Fruit fly (Drosophila melanogaster) whole organism, pupa: Measurements from ENCODE around the gene CG12974.
A peak's percentile ranks its signal among the peaks of the same experiment; 100 is the strongest.

ENCODE experiments used
- CG10348 ChIP-seq: fragments of 200-800 bp; sonication (Bioruptor generic); IDR thresholded peaks from 2 replicates; pipeline ENCODE4 v1.3.6; 2022; ENCODE audit warnings: missing biosample characterization, missing genetic modification characterization
- CG15710 ChIP-seq: fragments of 200-800 bp; sonication (Bioruptor generic); optimal IDR thresholded peaks from 2 replicates; lab custom pipeline; 2018; ENCODE audit warnings: missing biosample characterization, mild to moderate bottlenecking, missing genetic modification characterization, moderate library complexity
- CG17806 ChIP-seq: fragments of 200-800 bp; sonication (Bioruptor generic); optimal IDR thresholded peaks from 2 replicates; lab custom pipeline; 2018; ENCODE audit warnings: missing biosample characterization, mild to moderate bottlenecking, missing genetic modification characterization, moderate library complexity
- D1 ChIP-seq: fragments of 200-800 bp; sonication (Bioruptor generic); optimal IDR thresholded peaks from 2 replicates; lab custom pipeline; 2018; ENCODE audit warnings: missing biosample characterization, mild to moderate bottlenecking, missing genetic modification characterization, moderate library complexity
- EcR ChIP-seq: fragments of 200-800 bp; sonication (Bioruptor generic); optimal IDR thresholded peaks from 3 replicates; lab custom pipeline; 2019; ENCODE audit warnings: missing biosample characterization, missing genetic modification characterization, mild to moderate bottlenecking, moderate library complexity, missing genetic modification reagents
- Pif1B ChIP-seq: fragments of 200-800 bp; sonication (Bioruptor generic); optimal IDR thresholded peaks from 3 replicates; lab custom pipeline; 2016; ENCODE audit warnings: missing biosample characterization, missing genetic modification characterization
- gl ChIP-seq: fragments of 200-800 bp; sonication (Bioruptor generic); optimal IDR thresholded peaks from 2 replicates; lab custom pipeline; 2018; ENCODE audit warnings: missing biosample characterization, mild to moderate bottlenecking, missing genetic modification characterization

DNA sequence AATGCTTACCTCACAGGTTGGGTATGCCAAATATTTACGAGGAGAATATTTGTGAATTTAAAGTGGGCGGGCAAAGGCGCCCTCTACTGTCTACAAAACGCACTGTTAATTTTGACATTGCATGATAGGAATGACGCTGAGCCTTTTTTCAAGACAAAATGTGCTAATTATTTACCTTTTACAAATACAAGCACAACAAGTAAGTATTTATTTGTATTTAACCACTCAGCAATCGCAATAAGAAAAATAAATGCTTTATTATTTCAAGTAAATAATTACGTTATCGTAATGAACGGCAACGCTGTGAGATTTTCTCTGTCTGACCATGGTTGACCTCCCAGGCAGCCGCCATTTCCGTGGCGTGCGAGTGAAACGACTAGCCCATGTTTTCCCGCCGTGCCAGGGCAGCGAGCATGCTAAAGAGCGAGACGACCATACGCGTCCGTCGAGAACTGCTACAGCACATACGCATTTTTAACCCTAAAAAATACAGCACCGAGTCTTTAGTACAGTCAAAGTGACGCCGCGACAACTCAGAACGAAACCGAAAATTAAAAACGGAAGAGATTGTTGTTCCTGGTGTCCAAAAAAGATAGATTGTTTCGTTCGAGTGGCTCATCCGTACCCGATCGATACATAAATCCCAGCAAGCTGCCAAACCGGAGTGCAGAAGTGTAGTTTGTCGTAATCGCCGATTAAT lies at the start of gene CG12974, which contains the start of gene pzg:
- no peak for TF ChIP-seq D1 (tag; lab: Kevin White, UChicago)
- peak; percentile 61 for TF ChIP-seq EcR (GFP tag; lab: Kevin White, UChicago)
- TF ChIP-seq CG10348, result no peak
- TF ChIP-seq Pif1B, result no peak
- TF ChIP-seq CG15710, result peak; percentile 56
- TF ChIP-seq gl (tag; lab: Kevin White, UChicago), result peak; percentile 40
- no peak for TF ChIP-seq CG17806 (tag; lab: Kevin White, UChicago)
